Worm (Caenorhabditis elegans): ENCODE measurements around the gene W07A12.8.

DNA sequence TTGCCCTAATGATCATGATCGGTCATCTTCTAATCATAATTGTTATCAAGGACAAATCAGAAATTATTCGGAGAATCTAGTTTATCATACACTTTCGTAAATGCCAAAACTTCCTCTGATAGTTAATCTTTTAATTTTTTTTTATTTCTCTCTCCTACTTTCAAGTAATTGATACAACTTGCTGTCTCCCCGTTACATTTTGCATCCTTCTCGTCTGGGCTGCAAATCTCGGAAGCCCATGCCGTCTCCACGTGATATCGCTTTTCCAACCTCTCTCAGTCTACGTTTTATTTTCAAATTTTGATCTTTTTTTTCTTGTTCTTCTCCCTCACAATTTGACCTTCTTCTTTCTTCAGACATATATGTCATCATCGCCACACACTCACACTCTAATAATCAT lies 4.6 kb downstream of the W07A12.8 start, which contains the start of gene rhy-1:
- no peak for TF ChIP-seq pha-2 (tag; optimal IDR thresholded peaks at IDR 0.05)
- no peak for TF ChIP-seq F13H6.1 (tag; optimal IDR thresholded peaks at IDR 0.05)
- TF ChIP-seq hlh-6 (tag; optimal IDR thresholded peaks at IDR 0.05): no peak

Data from whole organism, late embryonic.